Worm (Caenorhabditis elegans): Measurements from ENCODE around the gene nlp-41.

- TF ChIP-seq ama-1 (optimal IDR thresholded peaks at IDR 0.05) (no peak), hmg-4 (GFP tag; optimal IDR thresholded peaks at IDR 0.05) (no peak), pes-1 (GFP tag; IDR thresholded peaks at IDR 0.05) (no peak), tbx-37 (GFP tag; conservative IDR thresholded peaks at IDR 0.05) (no peak), hnd-1 (tag; optimal IDR thresholded peaks at IDR 0.05) (no peak), sea-1 (GFP tag; conservative IDR thresholded peaks at IDR 0.05) (no peak), scrt-1 (GFP tag; IDR thresholded peaks at IDR 0.05) (no peak), flt-1 (GFP tag; IDR thresholded peaks at IDR 0.05) (no peak), hmbx-1 (tag; optimal IDR thresholded peaks at IDR 0.05) (no peak), ets-7 (tag; optimal IDR thresholded peaks at IDR 0.05) (no peak), aly-1 (tag; optimal IDR thresholded peaks at IDR 0.05) (no peak), tbx-11 (GFP tag; IDR thresholded peaks at IDR 0.05) (no peak)
These were observed 47.7 kb downstream of the nlp-41 start for ce11 chrII:14598367-14598766.
